Fruit fly (Drosophila melanogaster): ENCODE data around the gene Gat.
A peak's percentile ranks its signal among the peaks of the same experiment; 100 is the strongest.

The Gat gene

dm6 chr4:647388-647787 is 17.9 kb downstream of the Gat start:
- TF ChIP-seq her (GFP tag; optimal IDR thresholded peaks at IDR 0.05) (no peak), CG12155 (GFP tag; optimal IDR thresholded peaks at IDR 0.05) (no peak), lbe (GFP tag; optimal IDR thresholded peaks at IDR 0.05) (no peak), slp2 (GFP tag; optimal IDR thresholded peaks at IDR 0.05) (no peak), ssp (GFP tag; IDR thresholded peaks at IDR 0.05) (no peak), Ets65A (GFP tag) (peak; percentile 83), Ptx1 (GFP tag; IDR thresholded peaks at IDR 0.05) (no peak), CG18476 (GFP tag; optimal IDR thresholded peaks at IDR 0.05) (peak; percentile 29), vfl (GFP tag; optimal IDR thresholded peaks at IDR 0.05) (no peak), nmo (GFP tag; optimal IDR thresholded peaks at IDR 0.05) (no peak), Scr (GFP tag; IDR thresholded peaks at IDR 0.05; ENCODE audit: partially characterized antibody) (0 out of 2 replicates have a peak, but pooled peaks have one; percentile 23), CG17568 (GFP tag; optimal IDR thresholded peaks at IDR 0.05) (no peak), HLH3B (GFP tag; IDR thresholded peaks at IDR 0.05) (no peak), row (GFP tag; IDR thresholded peaks at IDR 0.05) (0 out of 3 replicates have a peak, but pooled peaks have one; percentile 18), Dp (GFP tag; optimal IDR thresholded peaks at IDR 0.05) (peak; percentile 14), Atf-2 (GFP tag; optimal IDR thresholded peaks at IDR 0.05) (no peak), tna (GFP tag; IDR thresholded peaks at IDR 0.05; ENCODE audit: partially characterized antibody) (peak; percentile 45; the same call in 1 of the 2 replicates), ERR (GFP tag; optimal IDR thresholded peaks at IDR 0.05) (no peak), NC2β (GFP tag; optimal IDR thresholded peaks at IDR 0.05) (no peak), zen2 (GFP tag; IDR thresholded peaks at IDR 0.05; ENCODE audit: partially characterized antibody) (no peak), CG17361 (GFP tag; IDR thresholded peaks at IDR 0.05) (no peak), Dad (GFP tag; optimal IDR thresholded peaks at IDR 0.05) (no peak), Med (GFP tag) (peak; percentile 57), al (GFP tag; IDR thresholded peaks at IDR 0.05) (no peak), CG11398 (GFP tag; optimal IDR thresholded peaks at IDR 0.05) (no peak), E2f2 (GFP tag; IDR thresholded peaks at IDR 0.05) (peak; percentile 67)

- TF ChIP-seq CG6791 (GFP tag; IDR thresholded peaks at IDR 0.05; ENCODE audit: partially characterized antibody) (0 out of 3 replicates have a peak, but pooled peaks have one; percentile 31), CG4282 (GFP tag; optimal IDR thresholded peaks at IDR 0.05) (no peak), Med (GFP tag) (peak; percentile 66), Bgb (GFP tag; IDR thresholded peaks at IDR 0.05; ENCODE audit: partially characterized antibody) (0 out of 2 replicates have a peak, but pooled peaks have one; percentile 13)
These were observed 29.6 kb downstream of the Gat start for dm6 chr4:659058-659588.

- no peak; the same call in 1 of the 3 replicates for TF ChIP-seq zfh1 (GFP tag; IDR thresholded peaks at IDR 0.05)
- TF ChIP-seq CG10979 (tag; optimal IDR thresholded peaks at IDR 0.05) = peak; percentile 76
- peak; percentile 75 for TF ChIP-seq CG16813 (GFP tag; IDR thresholded peaks at IDR 0.05; ENCODE audit: partially characterized antibody)
- TF ChIP-seq CG18764 (GFP tag; optimal IDR thresholded peaks at IDR 0.05) = peak; percentile 73
- TF ChIP-seq Opbp (GFP tag; IDR thresholded peaks at IDR 0.05; ENCODE audit: partially characterized antibody) = no peak; the same call in 1 of the 3 replicates
- TF ChIP-seq CG18619 (GFP tag; optimal IDR thresholded peaks at IDR 0.05) = peak; percentile 81
- TF ChIP-seq gsb-n (tag; optimal IDR thresholded peaks at IDR 0.05) = no peak
- TF ChIP-seq CG9876 (GFP tag; optimal IDR thresholded peaks at IDR 0.05) = peak; percentile 27
- 0 out of 3 replicates have a peak, but pooled peaks have one; percentile 39 for TF ChIP-seq C15 (GFP tag; IDR thresholded peaks at IDR 0.05)
- TF ChIP-seq Dref (GFP tag; IDR thresholded peaks at IDR 0.05) = peak; percentile 85
- peak; percentile 54 for TF ChIP-seq CG3065 (GFP tag; optimal IDR thresholded peaks at IDR 0.05)
- peak; percentile 75 for TF ChIP-seq tx (GFP tag; optimal IDR thresholded peaks at IDR 0.05)
- peak; percentile 69 for TF ChIP-seq CG13296 (GFP tag; optimal IDR thresholded peaks at IDR 0.05)
- TF ChIP-seq NK7.1 (GFP tag; optimal IDR thresholded peaks at IDR 0.05) = peak; percentile 48
- peak; percentile 97 for TF ChIP-seq CG1603 (tag; optimal IDR thresholded peaks at IDR 0.05)
- no peak for TF ChIP-seq gcm (GFP tag; optimal IDR thresholded peaks at IDR 0.05)
- TF ChIP-seq Atf6 (GFP tag; IDR thresholded peaks at IDR 0.05) = peak; percentile 74
- TF ChIP-seq ash1 (GFP tag; optimal IDR thresholded peaks at IDR 0.05) = no peak
These were observed 30.7 kb downstream of the Gat start, which contains the start of gene gw for dm6 chr4:659884-660846. Gene gw (minus strand): TSS chr4:660608.

Measured in whole organism, embryonic.